Worm (Caenorhabditis elegans): ENCODE measurements around the gene btb-16.

The btb-16 gene

DNA sequence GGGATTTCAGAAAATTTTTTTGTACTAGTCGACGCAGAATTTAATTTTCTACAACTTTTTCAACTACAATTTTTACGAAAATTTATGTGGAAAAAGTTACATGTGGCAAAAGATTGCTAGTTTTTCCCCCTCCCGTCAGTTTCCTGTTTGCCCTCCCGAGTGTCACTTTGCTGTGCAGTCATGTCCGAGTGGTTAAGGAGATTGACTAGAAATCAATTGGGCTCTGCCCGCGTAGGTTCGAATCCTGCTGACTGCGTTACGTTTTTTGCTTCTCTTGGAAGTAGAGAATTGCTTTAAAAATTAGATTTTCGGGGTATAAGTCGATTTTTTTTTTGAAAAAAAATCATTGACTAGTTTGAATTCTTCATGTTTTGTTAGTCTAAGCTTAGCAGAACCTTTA, 28.9 kb upstream of the btb-16 start:
- TF ChIP-seq R02D3.7 (tag; optimal IDR thresholded peaks at IDR 0.05) (no peak), crh-2 (tag; optimal IDR thresholded peaks at IDR 0.05) (peak; percentile 12)

DNA sequence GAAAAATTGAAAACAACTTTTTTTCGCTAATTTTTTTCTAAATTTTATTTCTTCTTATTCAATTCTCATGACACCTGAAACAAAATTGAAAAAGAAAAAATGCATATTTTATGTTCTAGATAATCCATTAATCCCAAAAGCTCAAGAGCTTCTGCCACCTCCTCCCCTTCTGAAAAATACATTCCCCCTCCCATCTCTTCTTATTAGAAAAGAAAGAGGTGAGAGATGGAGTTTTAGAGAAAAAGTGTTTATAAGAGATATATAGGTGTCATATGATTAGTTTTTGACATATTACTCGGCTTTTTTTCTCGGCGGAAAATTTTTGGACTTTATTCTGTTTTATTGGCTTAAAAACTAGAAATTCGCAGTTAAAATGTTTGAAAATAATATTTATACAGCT, 26.1 kb upstream of the btb-16 start:
- peak in 1 of 2 experiments; percentile 38 for TF ChIP-seq lsy-2 (tag; optimal IDR thresholded peaks at IDR 0.05)
- TF ChIP-seq unc-55 (GFP tag; optimal IDR thresholded peaks at IDR 0.05): peak; percentile 66
- TF ChIP-seq mbf-1 (tag; optimal IDR thresholded peaks at IDR 0.05): no peak
- TF ChIP-seq alr-1 (tag; optimal IDR thresholded peaks at IDR 0.05): no peak
- peak; percentile 66 for TF ChIP-seq C34F6.9 (tag; optimal IDR thresholded peaks at IDR 0.05)
- TF ChIP-seq gmeb-1 (tag; optimal IDR thresholded peaks at IDR 0.05): no peak

- TF ChIP-seq C34F6.9 (tag; optimal IDR thresholded peaks at IDR 0.05) (no peak), skn-1 (tag; optimal IDR thresholded peaks at IDR 0.05) (no peak), Y55F3AM.14 (GFP tag; optimal IDR thresholded peaks at IDR 0.05) (no peak), sma-3 (GFP tag; optimal IDR thresholded peaks at IDR 0.05) (no peak), ZK546.5 (tag; optimal IDR thresholded peaks at IDR 0.05) (no peak), R02D3.7 (tag; optimal IDR thresholded peaks at IDR 0.05) (no peak), nhr-21 (tag; optimal IDR thresholded peaks at IDR 0.05) (no peak), aly-2 (tag; optimal IDR thresholded peaks at IDR 0.05) (no peak), elt-1 (tag; optimal IDR thresholded peaks at IDR 0.05) (no peak), alr-1 (tag; optimal IDR thresholded peaks at IDR 0.05) (no peak), snpc-4 (tag; optimal IDR thresholded peaks at IDR 0.05) (no peak), lin-13 (GFP tag; optimal IDR thresholded peaks at IDR 0.05) (no peak), mdl-1 (tag; optimal IDR thresholded peaks at IDR 0.05) (no peak), ztf-1 (GFP tag; conservative IDR thresholded peaks at IDR 0.05) (no peak), ceh-16 (tag; optimal IDR thresholded peaks at IDR 0.05) (no peak), zag-1 (tag; optimal IDR thresholded peaks at IDR 0.05) (no peak), ztf-4 (tag; optimal IDR thresholded peaks at IDR 0.05) (no peak)
Observed at ce11 chrII:3274923-3275322, 21.8 kb upstream of the btb-16 start, which contains the start of gene F02E11.3. Gene F02E11.3, minus strand, starts transcription at chrII:3275023.

- TF ChIP-seq F13H6.1 (tag; optimal IDR thresholded peaks at IDR 0.05) (no peak), fos-1 (tag; optimal IDR thresholded peaks at IDR 0.05) (no peak), egl-27 (tag; optimal IDR thresholded peaks at IDR 0.05) (no peak), lin-39 (tag; optimal IDR thresholded peaks at IDR 0.05) (no peak), mab-5 (tag; optimal IDR thresholded peaks at IDR 0.05) (no peak)
Observed at ce11 chrII:3277686-3278085, 19.0 kb upstream of the btb-16 start, which contains the start of gene F02E11.4. Gene F02E11.4, minus strand, starts transcription at chrII:3277786.

ce11 chrII:3278634-3279033, 18.0 kb upstream of the btb-16 start, which contains the start of gene wht-4:
Gene wht-4, plus strand, starts transcription at chrII:3278934.
- TF ChIP-seq lin-13 (GFP tag; optimal IDR thresholded peaks at IDR 0.05) (no peak), aly-2 (tag; optimal IDR thresholded peaks at IDR 0.05) (no peak), R02D3.7 (tag; optimal IDR thresholded peaks at IDR 0.05) (no peak), nhr-237 (tag; optimal IDR thresholded peaks at IDR 0.05) (no peak), sma-3 (GFP tag; optimal IDR thresholded peaks at IDR 0.05) (no peak), egl-27 (tag; optimal IDR thresholded peaks at IDR 0.05) (no peak), ama-1 (optimal IDR thresholded peaks at IDR 0.05) (no peak)

DNA sequence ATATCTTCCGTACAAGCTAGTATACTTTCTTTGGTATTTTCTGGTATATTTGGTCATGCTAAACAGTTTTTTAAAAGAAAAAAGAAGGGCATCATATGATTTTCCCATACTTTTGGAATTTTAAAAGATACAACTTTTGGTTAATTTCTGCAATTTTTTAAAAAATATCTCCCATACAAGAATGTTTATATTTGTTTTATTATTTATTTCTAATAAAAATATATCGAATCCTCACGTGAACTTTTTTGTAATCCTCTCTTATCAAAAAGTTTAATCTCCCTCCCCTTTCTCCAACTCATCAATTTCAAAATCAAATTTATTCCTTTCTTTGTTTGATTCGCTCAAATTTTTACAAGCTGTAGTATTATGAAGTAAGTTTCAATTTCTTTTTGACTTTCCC, 14.3 kb upstream of the btb-16 start, which contains the start of gene nep-13:
Gene nep-13, plus strand, starts transcription at position 301 of the 400 bp plus-strand sequence.
- TF ChIP-seq ztf-1 (GFP tag; conservative IDR thresholded peaks at IDR 0.05): no peak
- TF ChIP-seq ama-1 (optimal IDR thresholded peaks at IDR 0.05): no peak
- TF ChIP-seq lsy-2 (tag; optimal IDR thresholded peaks at IDR 0.05): no peak
- TF ChIP-seq crh-2 (tag; optimal IDR thresholded peaks at IDR 0.05): no peak
- no peak for TF ChIP-seq alr-1 (tag; optimal IDR thresholded peaks at IDR 0.05)
- TF ChIP-seq lin-13 (GFP tag; optimal IDR thresholded peaks at IDR 0.05): no peak
- no peak for TF ChIP-seq zag-1 (tag; optimal IDR thresholded peaks at IDR 0.05)
- TF ChIP-seq nhr-10 (tag; optimal IDR thresholded peaks at IDR 0.05): no peak
- TF ChIP-seq nhr-237 (tag; optimal IDR thresholded peaks at IDR 0.05): no peak
- no peak for TF ChIP-seq nhr-77 (tag; optimal IDR thresholded peaks at IDR 0.05)
- no peak for TF ChIP-seq snpc-4 (tag; optimal IDR thresholded peaks at IDR 0.05)
- TF ChIP-seq ztf-11 (tag; optimal IDR thresholded peaks at IDR 0.05): no peak
- TF ChIP-seq peb-1 (tag; optimal IDR thresholded peaks at IDR 0.05): no peak
- TF ChIP-seq elt-1 (tag; optimal IDR thresholded peaks at IDR 0.05): no peak

Measured in whole organism, L2 larva.